Fruit fly (Drosophila melanogaster) whole organism, embryonic: Measurements from ENCODE around the gene Cpsf5.

ENCODE experiments used
- Abd-B ChIP-seq: fragments of 200-800 bp; sonication (Bioruptor generic); optimal IDR thresholded peaks from 2 replicates; lab custom pipeline; 2018; ENCODE audit warnings: missing biosample characterization, mild to moderate bottlenecking, missing genetic modification characterization, moderate library complexity
- Asciz ChIP-seq: fragments of 200-800 bp; sonication (Bioruptor generic); optimal IDR thresholded peaks from 2 replicates; lab custom pipeline; 2017; ENCODE audit warnings: missing biosample characterization, mild to moderate bottlenecking, missing genetic modification characterization, missing genetic modification reagents
- Blimp-1 ChIP-seq: fragments of 200-800 bp; sonication (Bioruptor generic); optimal IDR thresholded peaks from 3 replicates; lab custom pipeline; 2018; ENCODE audit warnings: missing biosample characterization, missing genetic modification characterization, mild to moderate bottlenecking, moderate library complexity, missing genetic modification reagents
- CG10979 ChIP-seq: fragments of 200-800 bp; sonication (Bioruptor generic); optimal IDR thresholded peaks from 2 replicates; lab custom pipeline; 2018; ENCODE audit warnings: missing biosample characterization, mild to moderate bottlenecking, missing genetic modification characterization, moderate library complexity
- CG11504 ChIP-seq: fragments of 200-800 bp; sonication (Bioruptor generic); optimal IDR thresholded peaks from 3 replicates; lab custom pipeline; 2019; ENCODE audit warnings: missing biosample characterization, mild to moderate bottlenecking, missing genetic modification characterization, moderate library complexity
- CG11696 ChIP-seq: fragments of 200-800 bp; sonication (Bioruptor generic); IDR thresholded peaks from 2 replicates; pipeline ENCODE4 v1.3.6; 2022; ENCODE audit warnings: missing biosample characterization, missing genetic modification characterization
- CG12219 ChIP-seq: fragments of 200-800 bp; sonication (Bioruptor generic); optimal IDR thresholded peaks from 3 replicates; lab custom pipeline; 2018; ENCODE audit warnings: missing biosample characterization, mild to moderate bottlenecking, missing genetic modification characterization
- CG14860 ChIP-seq: fragments of 200-800 bp; sonication (Bioruptor generic); IDR thresholded peaks from 3 replicates; pipeline ENCODE4 v1.3.6; 2022; ENCODE audit warnings: missing biosample characterization, missing genetic modification characterization; ENCODE audit not compliant: partially characterized antibody
- CG15601 ChIP-seq: fragments of 200-800 bp; sonication (Bioruptor generic); optimal IDR thresholded peaks from 3 replicates; lab custom pipeline; 2019; ENCODE audit warnings: missing biosample characterization, mild to moderate bottlenecking, missing genetic modification characterization, moderate library complexity
- CG17359 ChIP-seq: fragments of 200-800 bp; sonication (Bioruptor generic); optimal IDR thresholded peaks from 3 replicates; lab custom pipeline; 2018; ENCODE audit warnings: missing biosample characterization, mild to moderate bottlenecking, missing genetic modification characterization, moderate library complexity
- CG18476 ChIP-seq: fragments of 200-800 bp; sonication (Bioruptor generic); optimal IDR thresholded peaks from 2 replicates; lab custom pipeline; 2016; ENCODE audit warnings: missing biosample characterization, mild to moderate bottlenecking, missing genetic modification characterization
- CG18599 ChIP-seq: fragments of 200-800 bp; sonication (Bioruptor generic); optimal IDR thresholded peaks from 3 replicates; lab custom pipeline; 2017; ENCODE audit warnings: missing biosample characterization, missing genetic modification characterization, mild to moderate bottlenecking, moderate library complexity, missing genetic modification reagents
- CG2712 ChIP-seq: fragments of 200-800 bp; optimal IDR thresholded peaks from 3 replicates; lab custom pipeline; 2019; ENCODE audit warnings: missing biosample characterization, mild to moderate bottlenecking, missing genetic modification characterization, moderate library complexity
- CG30403 ChIP-seq: fragments of 200-800 bp; sonication (Bioruptor generic); optimal IDR thresholded peaks from 3 replicates; lab custom pipeline; 2016; ENCODE audit warnings: missing biosample characterization, missing genetic modification characterization
- CG31224 ChIP-seq: fragments of 200-800 bp; sonication (Bioruptor generic); IDR thresholded peaks from 2 replicates; pipeline ENCODE4 v1.3.6; 2022; ENCODE audit warnings: missing biosample characterization, missing genetic modification characterization
- CG4328 ChIP-seq: fragments of 200-800 bp; sonication (Bioruptor generic); optimal IDR thresholded peaks from 3 replicates; lab custom pipeline; 2017; ENCODE audit warnings: missing biosample characterization, missing genetic modification reagents, missing genetic modification characterization
- CG4424 ChIP-seq: fragments of 200-800 bp; sonication (Bioruptor generic); optimal IDR thresholded peaks from 3 replicates; lab custom pipeline; 2016; ENCODE audit warnings: missing biosample characterization, missing genetic modification characterization
- CG6654 ChIP-seq: fragments of 200-800 bp; sonication (Bioruptor generic); optimal IDR thresholded peaks from 2 replicates; lab custom pipeline; 2017; ENCODE audit warnings: missing biosample characterization, mild to moderate bottlenecking, missing genetic modification characterization
- CG8089 ChIP-seq: fragments of 200-800 bp; sonication (Bioruptor generic); optimal IDR thresholded peaks from 3 replicates; lab custom pipeline; 2016; ENCODE audit warnings: missing biosample characterization, missing genetic modification characterization
- CG8478 ChIP-seq: fragments of >200 bp; optimal IDR thresholded peaks from 2 replicates; lab custom pipeline; 2018
- Doc3 ChIP-seq: fragments of 200-800 bp; sonication (Bioruptor generic); IDR thresholded peaks from 3 replicates; pipeline ENCODE4 v1.3.6; 2022; ENCODE audit warnings: missing biosample characterization, missing genetic modification characterization; ENCODE audit not compliant: partially characterized antibody
- Drgx ChIP-seq: fragments of 200-800 bp; sonication (Bioruptor generic); IDR thresholded peaks from 2 replicates; pipeline ENCODE4 v1.3.6; 2022; ENCODE audit warnings: missing biosample characterization, missing genetic modification characterization
- Hr39 ChIP-seq: fragments of >200 bp; optimal IDR thresholded peaks from 2 replicates; lab custom pipeline; 2017
- Hsf ChIP-seq: fragments of 200-800 bp; sonication (Bioruptor generic); optimal IDR thresholded peaks from 3 replicates; lab custom pipeline; 2016; ENCODE audit warnings: missing biosample characterization, missing genetic modification characterization
- Med ChIP-seq: fragments of 200-800 bp; sonication (Bioruptor generic); peaks from one replicate; lab custom pipeline; 2016; ENCODE audit warnings: missing biosample characterization, missing genetic modification characterization, mild to moderate bottlenecking, inconsistent platforms, moderate library complexity
- NC2β ChIP-seq: fragments of 200-800 bp; sonication (Bioruptor generic); optimal IDR thresholded peaks from 2 replicates; lab custom pipeline; 2016; ENCODE audit warnings: missing biosample characterization, missing genetic modification characterization
- Oli ChIP-seq: fragments of 200-800 bp; sonication (Bioruptor generic); optimal IDR thresholded peaks from 2 replicates; lab custom pipeline; 2018; ENCODE audit warnings: missing biosample characterization, mild to moderate bottlenecking, missing genetic modification characterization, moderate library complexity
- Sox100B ChIP-seq: fragments of 200-800 bp; sonication (Bioruptor generic); optimal IDR thresholded peaks from 3 replicates; lab custom pipeline; 2018; ENCODE audit warnings: missing biosample characterization, mild to moderate bottlenecking, missing genetic modification characterization
- Vsx1 ChIP-seq: fragments of 200-800 bp; sonication (Bioruptor generic); optimal IDR thresholded peaks from 2 replicates; lab custom pipeline; 2017; ENCODE audit warnings: missing biosample characterization, mild to moderate bottlenecking, missing genetic modification characterization, missing genetic modification reagents
- Xrp1 ChIP-seq: fragments of 200-800 bp; sonication (Bioruptor generic); IDR thresholded peaks from 2 replicates; pipeline ENCODE4 v1.3.6; 2022; ENCODE audit warnings: missing biosample characterization, missing genetic modification characterization
- chinmo ChIP-seq: fragments of 200-800 bp; sonication (Bioruptor generic); IDR thresholded peaks from 4 replicates; pipeline ENCODE4 v1.3.6; 2022; ENCODE audit warnings: missing biosample characterization, missing genetic modification characterization; ENCODE audit not compliant: partially characterized antibody
- chm ChIP-seq: fragments of 200-800 bp; sonication (Bioruptor generic); IDR thresholded peaks from 2 replicates; pipeline ENCODE4 v1.3.6; 2022; ENCODE audit warnings: missing biosample characterization, missing genetic modification characterization
- ci ChIP-seq: fragments of 200-800 bp; sonication (Bioruptor generic); IDR thresholded peaks from 3 replicates; pipeline ENCODE4 v1.3.6; 2022; ENCODE audit warnings: missing biosample characterization, missing genetic modification characterization
- dmrt99B ChIP-seq: fragments of 200-800 bp; sonication (Bioruptor generic); optimal IDR thresholded peaks from 2 replicates; lab custom pipeline; 2018; ENCODE audit warnings: missing biosample characterization, mild to moderate bottlenecking, missing genetic modification characterization, moderate library complexity
- grau ChIP-seq: fragments of 200-800 bp; optimal IDR thresholded peaks from 3 replicates; lab custom pipeline; 2019; ENCODE audit warnings: missing biosample characterization, mild to moderate bottlenecking, missing genetic modification characterization, moderate library complexity
- h ChIP-seq: fragments of >200 bp; optimal IDR thresholded peaks from 2 replicates; lab custom pipeline; 2017
- hb ChIP-seq: fragments of 200-800 bp; sonication (Bioruptor generic); IDR thresholded peaks from 3 replicates; pipeline ENCODE4 v1.3.6; 2022; ENCODE audit warnings: missing biosample characterization, missing genetic modification characterization; ENCODE audit not compliant: partially characterized antibody
- hkb ChIP-seq, 2 experiments: fragments of 200-800 bp in 1 of 2; fragments of >200 bp in 1 of 2; sonication (Bioruptor generic) in 1 of 2; IDR thresholded peaks in 1 of 2; optimal IDR thresholded peaks in 1 of 2; 2 replicates each; pipeline versions ENCODE4 v1.3.6 to Lab custom; 2017 to 2022; ENCODE audit warnings: missing biosample characterization in 1 of 2, missing genetic modification characterization in 1 of 2
- lab ChIP-seq: fragments of 200-800 bp; sonication (Bioruptor generic); optimal IDR thresholded peaks from 3 replicates; lab custom pipeline; 2017; ENCODE audit warnings: missing biosample characterization, missing genetic modification characterization, mild to moderate bottlenecking, moderate library complexity, missing genetic modification reagents
- mam ChIP-seq: fragments of 200-800 bp; sonication (Bioruptor generic); optimal IDR thresholded peaks from 3 replicates; lab custom pipeline; 2016; ENCODE audit warnings: missing biosample characterization, missing genetic modification characterization
- nmo ChIP-seq: fragments of 200-800 bp; sonication (Bioruptor generic); optimal IDR thresholded peaks from 2 replicates; lab custom pipeline; 2018; ENCODE audit warnings: missing biosample characterization, mild to moderate bottlenecking, missing genetic modification characterization, moderate library complexity
- pb ChIP-seq: fragments of 200-800 bp; sonication (Bioruptor generic); optimal IDR thresholded peaks from 3 replicates; lab custom pipeline; 2016; ENCODE audit warnings: missing biosample characterization, missing genetic modification characterization
- pros ChIP-seq: fragments of 200-800 bp; sonication (Bioruptor generic); optimal IDR thresholded peaks from 3 replicates; lab custom pipeline; 2019; ENCODE audit warnings: missing biosample characterization, mild to moderate bottlenecking, missing genetic modification characterization, moderate library complexity
- ranshi ChIP-seq: fragments of 200-800 bp; sonication (Bioruptor generic); IDR thresholded peaks from 2 replicates; pipeline ENCODE4 v1.3.6; 2022; ENCODE audit warnings: missing biosample characterization, missing genetic modification characterization
- sens ChIP-seq: fragments of 200-800 bp; sonication (Bioruptor generic); peaks from one replicate; lab custom pipeline; 2016; ENCODE audit warnings: missing biosample characterization, missing genetic modification characterization
- sima ChIP-seq: fragments of 200-800 bp; sonication (Bioruptor generic); optimal IDR thresholded peaks from 2 replicates; lab custom pipeline; 2016; ENCODE audit warnings: missing biosample characterization, missing genetic modification characterization
- stc ChIP-seq: fragments of 200-800 bp; sonication (Bioruptor generic); IDR thresholded peaks from 2 replicates; pipeline ENCODE4 v1.3.6; 2022; ENCODE audit warnings: missing biosample characterization, missing genetic modification characterization
- tin ChIP-seq: fragments of 200-800 bp; sonication (Bioruptor generic); optimal IDR thresholded peaks from 3 replicates; lab custom pipeline; 2016; ENCODE audit warnings: missing biosample characterization, missing genetic modification characterization
- unpg ChIP-seq: fragments of 200-800 bp; sonication (Bioruptor generic); optimal IDR thresholded peaks from 3 replicates; lab custom pipeline; 2018; ENCODE audit warnings: missing biosample characterization, mild to moderate bottlenecking, missing genetic modification characterization, moderate library complexity
- vfl ChIP-seq: fragments of 200-800 bp; sonication (Bioruptor generic); optimal IDR thresholded peaks from 2 replicates; lab custom pipeline; 2016; ENCODE audit warnings: missing biosample characterization, missing genetic modification characterization
- wek ChIP-seq: fragments of 200-800 bp; sonication (Bioruptor generic); optimal IDR thresholded peaks from 3 replicates; lab custom pipeline; 2018; ENCODE audit warnings: missing biosample characterization, mild to moderate bottlenecking, missing genetic modification characterization, moderate library complexity

Cpsf5 gene

dm6 chr3L:9425838-9426237 is 15.0 kb downstream of the Cpsf5 start:
- TF ChIP-seq CG11504 (tag; lab: Kevin White, UChicago) (peak; percentile 48), hkb (optimal IDR thresholded peaks at IDR 0.05; lab: Kevin White, UChicago) (no peak), hkb (GFP tag; IDR thresholded peaks at IDR 0.05; lab: Robert Waterston, UW) (peak; percentile 10; the same call in 1 of the 2 replicates), chm (peak; percentile 21; the same call in 1 of the 2 replicates), grau (tag; lab: Kevin White, UChicago) (peak; percentile 35), lab (peak; percentile 40), Blimp-1 (GFP tag; lab: Kevin White, UChicago) (peak; percentile 9), mam (GFP tag; lab: Kevin White, UChicago) (peak; percentile 13), CG17359 (peak; percentile 35), pb (GFP tag; lab: Kevin White, UChicago) (no peak), sens (GFP tag; lab: Kevin White, UChicago) (peak; percentile 61), h (lab: Kevin White, UChicago) (no peak), CG8089 (GFP tag; lab: Kevin White, UChicago) (no peak), CG4328 (GFP tag; lab: Kevin White, UChicago) (peak; percentile 32), Hr39 (lab: Kevin White, UChicago) (no peak), Med (GFP tag; lab: Kevin White, UChicago) (peak; percentile 69), CG30403 (peak; percentile 29), Vsx1 (peak; percentile 37), vfl (peak; percentile 12), CG2712 (tag; lab: Kevin White, UChicago) (peak; percentile 22), CG11696 (GFP tag; lab: Robert Waterston, UW) (peak; percentile 82), pros (GFP tag; lab: Kevin White, UChicago) (no peak), CG10979 (peak; percentile 12), tin (GFP tag; lab: Kevin White, UChicago) (peak; percentile 25), ranshi (GFP tag; lab: Robert Waterston, UW) (no peak), Abd-B (GFP tag; lab: Kevin White, UChicago) (no peak), CG31224 (GFP tag; lab: Robert Waterston, UW) (no peak), stc (GFP tag; lab: Robert Waterston, UW) (peak; percentile 17; the same call in 1 of the 2 replicates), Sox100B (GFP tag; lab: Kevin White, UChicago) (peak; percentile 42), CG18476 (GFP tag; lab: Kevin White, UChicago) (no peak), dmrt99B (peak; percentile 26), Hsf (GFP tag; lab: Kevin White, UChicago) (no peak), Drgx (GFP tag; lab: Robert Waterston, UW) (peak; percentile 25; the same call in 1 of the 2 replicates), NC2β (GFP tag; lab: Kevin White, UChicago) (no peak), chinmo (GFP tag; lab: Robert Waterston, UW) (no peak), CG6654 (GFP tag; lab: Kevin White, UChicago) (no peak), ci (peak; percentile 50; the same call in 1 of the 3 replicates), nmo (GFP tag; lab: Kevin White, UChicago) (peak; percentile 16), CG8478 (lab: Kevin White, UChicago) (no peak), Xrp1 (GFP tag; lab: Robert Waterston, UW) (peak; percentile 14; the same call in 1 of the 2 replicates), CG12219 (GFP tag; lab: Kevin White, UChicago) (peak; percentile 32), CG14860 (GFP tag; lab: Robert Waterston, UW) (no peak), CG15601 (peak; percentile 10), sima (GFP tag; lab: Kevin White, UChicago) (no peak), Oli (tag; lab: Kevin White, UChicago) (peak; percentile 21), Asciz (GFP tag; lab: Kevin White, UChicago) (peak; percentile 20), wek (GFP tag; lab: Kevin White, UChicago) (no peak), hb (GFP tag; lab: Robert Waterston, UW) (no peak), CG4424 (GFP tag; lab: Kevin White, UChicago) (no peak), unpg (GFP tag; lab: Kevin White, UChicago) (peak; percentile 18), CG18599 (GFP tag; lab: Kevin White, UChicago) (peak; percentile 23), Doc3 (GFP tag; lab: Robert Waterston, UW) (no peak)
